Fruit fly (Drosophila melanogaster) whole organism, embryonic: ENCODE data around the gene Takl2.
A peak's percentile ranks its signal among the peaks of the same experiment; 100 is the strongest.

ENCODE experiments used
- CG10321 ChIP-seq: fragments of 200-800 bp; sonication (Bioruptor generic); IDR thresholded peaks from 2 replicates; pipeline ENCODE4 v1.3.6; 2022; ENCODE audit warnings: missing biosample characterization, missing genetic modification characterization
- CG11093 ChIP-seq: fragments of 200-800 bp; sonication (Bioruptor generic); IDR thresholded peaks from 3 replicates; pipeline ENCODE4 v1.3.6; 2022; ENCODE audit warnings: missing biosample characterization, missing genetic modification characterization
- CG11560 ChIP-seq: fragments of 200-800 bp; sonication (Bioruptor generic); IDR thresholded peaks from 3 replicates; pipeline ENCODE4 v1.3.6; 2022; ENCODE audit warnings: missing biosample characterization, missing genetic modification characterization
- CG12071 ChIP-seq: fragments of 200-800 bp; sonication (Bioruptor generic); optimal IDR thresholded peaks from 3 replicates; lab custom pipeline; 2018; ENCODE audit warnings: missing biosample characterization, mild to moderate bottlenecking, missing genetic modification characterization
- CG12391 ChIP-seq: fragments of 200-800 bp; sonication (Bioruptor generic); optimal IDR thresholded peaks from 3 replicates; lab custom pipeline; 2018; ENCODE audit warnings: missing biosample characterization, mild to moderate bottlenecking, missing genetic modification characterization, moderate library complexity
- CG14965 ChIP-seq: fragments of 200-800 bp; sonication (Bioruptor generic); optimal IDR thresholded peaks from 2 replicates; lab custom pipeline; 2016; ENCODE audit warnings: missing biosample characterization, missing genetic modification characterization, borderline replicate concordance
- CG15073 ChIP-seq: fragments of 200-800 bp; sonication (Bioruptor generic); optimal IDR thresholded peaks from 2 replicates; lab custom pipeline; 2016; ENCODE audit warnings: missing biosample characterization, missing genetic modification characterization
- CG16863 ChIP-seq: fragments of 200-800 bp; sonication (Bioruptor generic); optimal IDR thresholded peaks from 3 replicates; lab custom pipeline; 2016; ENCODE audit warnings: missing biosample characterization, missing genetic modification characterization
- CG17359 ChIP-seq: fragments of 200-800 bp; sonication (Bioruptor generic); optimal IDR thresholded peaks from 3 replicates; lab custom pipeline; 2018; ENCODE audit warnings: missing biosample characterization, mild to moderate bottlenecking, missing genetic modification characterization, moderate library complexity
- CG17361 ChIP-seq: fragments of 200-800 bp; sonication (Bioruptor generic); IDR thresholded peaks from 3 replicates; pipeline ENCODE4 v1.3.6; 2022; ENCODE audit warnings: missing biosample characterization, missing genetic modification characterization
- CG17568 ChIP-seq: fragments of 200-800 bp; sonication (Bioruptor generic); optimal IDR thresholded peaks from 2 replicates; lab custom pipeline; 2018; ENCODE audit warnings: missing biosample characterization, mild to moderate bottlenecking, missing genetic modification characterization, moderate library complexity
- CG18011 ChIP-seq: fragments of 200-800 bp; sonication (Bioruptor generic); optimal IDR thresholded peaks from 2 replicates; lab custom pipeline; 2017; ENCODE audit warnings: missing biosample characterization, missing genetic modification characterization, mild to moderate bottlenecking, moderate library complexity, missing genotype
- CG2116 ChIP-seq: fragments of 200-800 bp; sonication (Bioruptor generic); optimal IDR thresholded peaks from 3 replicates; lab custom pipeline; 2018; ENCODE audit warnings: missing biosample characterization, mild to moderate bottlenecking, missing genetic modification characterization
- CG2712 ChIP-seq: fragments of 200-800 bp; optimal IDR thresholded peaks from 3 replicates; lab custom pipeline; 2019; ENCODE audit warnings: missing biosample characterization, mild to moderate bottlenecking, missing genetic modification characterization, moderate library complexity
- CG31365 ChIP-seq: fragments of 200-800 bp; sonication (Bioruptor generic); optimal IDR thresholded peaks from 2 replicates; lab custom pipeline; 2018; ENCODE audit warnings: missing biosample characterization, mild to moderate bottlenecking, missing genetic modification characterization
- CG34422 ChIP-seq: fragments of 200-800 bp; sonication (Bioruptor generic); IDR thresholded peaks from 3 replicates; pipeline ENCODE4 v1.3.6; 2022; ENCODE audit warnings: missing biosample characterization, missing genetic modification characterization
- CG6254 ChIP-seq: fragments of 200-800 bp; sonication (Bioruptor generic); optimal IDR thresholded peaks from 3 replicates; lab custom pipeline; 2017; ENCODE audit warnings: mild to moderate bottlenecking, missing biosample characterization, missing genetic modification reagents, missing genetic modification characterization
- CG6272 ChIP-seq: fragments of 200-800 bp; sonication (Bioruptor generic); IDR thresholded peaks from 2 replicates; pipeline ENCODE4 v1.3.6; 2022; ENCODE audit warnings: missing biosample characterization, missing genetic modification characterization
- CG6654 ChIP-seq: fragments of 200-800 bp; sonication (Bioruptor generic); optimal IDR thresholded peaks from 2 replicates; lab custom pipeline; 2017; ENCODE audit warnings: missing biosample characterization, mild to moderate bottlenecking, missing genetic modification characterization
- CG6813 ChIP-seq: fragments of 200-800 bp; sonication (Bioruptor generic); optimal IDR thresholded peaks from 2 replicates; lab custom pipeline; 2017; ENCODE audit warnings: missing biosample characterization, missing genetic modification characterization, mild to moderate bottlenecking, moderate library complexity, missing genetic modification reagents
- CG6854 ChIP-seq: fragments of 200-800 bp; sonication (Bioruptor generic); optimal IDR thresholded peaks from 3 replicates; lab custom pipeline; 2017; ENCODE audit warnings: missing biosample characterization, mild to moderate bottlenecking, missing genetic modification characterization
- CG7786 ChIP-seq: fragments of 200-800 bp; sonication (Bioruptor generic); optimal IDR thresholded peaks from 2 replicates; lab custom pipeline; 2016; ENCODE audit warnings: missing biosample characterization, missing genetic modification characterization
- CG7928 ChIP-seq: fragments of 200-800 bp; sonication (Bioruptor generic); optimal IDR thresholded peaks from 2 replicates; lab custom pipeline; 2017; ENCODE audit warnings: missing biosample characterization, mild to moderate bottlenecking, missing genetic modification characterization
- CG7987 ChIP-seq: fragments of 200-800 bp; sonication (Bioruptor generic); optimal IDR thresholded peaks from 2 replicates; lab custom pipeline; 2018; ENCODE audit warnings: missing biosample characterization, mild to moderate bottlenecking, missing genetic modification characterization, moderate library complexity
- CG8765 ChIP-seq: fragments of 200-800 bp; sonication (Bioruptor generic); IDR thresholded peaks from 2 replicates; pipeline ENCODE4 v1.3.6; 2022; ENCODE audit warnings: missing biosample characterization, missing genetic modification characterization
- CG8924 ChIP-seq: fragments of 200-800 bp; optimal IDR thresholded peaks from 3 replicates; lab custom pipeline; 2019; ENCODE audit warnings: missing biosample characterization, mild to moderate bottlenecking, missing genetic modification characterization, moderate library complexity
- Chrac-16 ChIP-seq: fragments of 200-800 bp; sonication (Bioruptor generic); optimal IDR thresholded peaks from 3 replicates; lab custom pipeline; 2016; ENCODE audit warnings: missing biosample characterization, missing genetic modification characterization
- Hey ChIP-seq: fragments of 200-800 bp; sonication (Bioruptor generic); optimal IDR thresholded peaks from 3 replicates; lab custom pipeline; 2018; ENCODE audit warnings: missing biosample characterization, mild to moderate bottlenecking, missing genetic modification characterization
- Hr3 ChIP-seq: fragments of 200-800 bp; sonication (Bioruptor generic); optimal IDR thresholded peaks from 3 replicates; lab custom pipeline; 2016; ENCODE audit warnings: missing biosample characterization, missing genetic modification characterization
- Hr78 ChIP-seq, 2 experiments: fragments of 200-800 bp in 1 of 2; fragments of >200 bp in 1 of 2; sonication (Bioruptor generic) in 1 of 2; optimal IDR thresholded peaks; 2 replicates each; lab custom pipeline; 2017 to 2019; ENCODE audit warnings: missing biosample characterization in 2 of 2, missing genetic modification characterization in 2 of 2, mild to moderate bottlenecking in 1 of 2, moderate library complexity in 1 of 2
- Jarid2 ChIP-seq: fragments of 200-800 bp; sonication (Bioruptor generic); optimal IDR thresholded peaks from 3 replicates; lab custom pipeline; 2017; ENCODE audit warnings: mild to moderate bottlenecking, missing biosample characterization, missing genetic modification reagents, missing genetic modification characterization
- Lim3 ChIP-seq: fragments of 200-800 bp; sonication (Bioruptor generic); IDR thresholded peaks from 2 replicates; pipeline ENCODE4 v1.3.6; 2022; ENCODE audit warnings: missing biosample characterization, missing genetic modification characterization
- Nf-YB ChIP-seq: fragments of 200-800 bp; sonication (Bioruptor generic); optimal IDR thresholded peaks from 3 replicates; lab custom pipeline; 2019; ENCODE audit warnings: missing biosample characterization, mild to moderate bottlenecking, missing genetic modification characterization, moderate library complexity
- Rx ChIP-seq: fragments of 200-800 bp; sonication (Bioruptor generic); IDR thresholded peaks from 2 replicates; pipeline ENCODE4 v1.3.6; 2022; ENCODE audit warnings: missing biosample characterization, missing genetic modification characterization
- Xrp1 ChIP-seq: fragments of 200-800 bp; sonication (Bioruptor generic); IDR thresholded peaks from 2 replicates; pipeline ENCODE4 v1.3.6; 2022; ENCODE audit warnings: missing biosample characterization, missing genetic modification characterization
- YL-1 ChIP-seq: fragments of 200-800 bp; sonication (Bioruptor generic); optimal IDR thresholded peaks from 3 replicates; lab custom pipeline; 2017; ENCODE audit warnings: missing biosample characterization, mild to moderate bottlenecking, missing genetic modification characterization
- da ChIP-seq: fragments of 200-800 bp; sonication (Bioruptor generic); optimal IDR thresholded peaks from 2 replicates; lab custom pipeline; 2016; ENCODE audit warnings: missing biosample characterization, missing genetic modification characterization
- disco-r ChIP-seq: fragments of 200-800 bp; sonication (Bioruptor generic); optimal IDR thresholded peaks from 2 replicates; lab custom pipeline; 2016; ENCODE audit warnings: missing biosample characterization, missing genetic modification characterization
- eyg ChIP-seq: fragments of 200-800 bp; sonication (Bioruptor generic); optimal IDR thresholded peaks from 3 replicates; lab custom pipeline; 2016; ENCODE audit warnings: missing biosample characterization, missing genetic modification characterization
- mam ChIP-seq: fragments of 200-800 bp; sonication (Bioruptor generic); optimal IDR thresholded peaks from 3 replicates; lab custom pipeline; 2016; ENCODE audit warnings: missing biosample characterization, missing genetic modification characterization
- nerfin-2 ChIP-seq: fragments of 200-800 bp; sonication (Bioruptor generic); IDR thresholded peaks from 2 replicates; pipeline ENCODE4 v1.3.6; 2022; ENCODE audit warnings: missing biosample characterization, missing genetic modification characterization; ENCODE audit not compliant: partially characterized antibody
- nmo ChIP-seq: fragments of 200-800 bp; sonication (Bioruptor generic); optimal IDR thresholded peaks from 2 replicates; lab custom pipeline; 2018; ENCODE audit warnings: missing biosample characterization, mild to moderate bottlenecking, missing genetic modification characterization, moderate library complexity
- psq ChIP-seq: fragments of 200-800 bp; sonication (Bioruptor generic); optimal IDR thresholded peaks from 2 replicates; lab custom pipeline; 2017; ENCODE audit warnings: missing biosample characterization, missing genetic modification characterization
- pzg ChIP-seq: fragments of 200-800 bp; sonication (Bioruptor generic); optimal IDR thresholded peaks from 3 replicates; lab custom pipeline; 2018; ENCODE audit warnings: missing biosample characterization, mild to moderate bottlenecking, missing genetic modification characterization, moderate library complexity
- scrt ChIP-seq: fragments of 200-800 bp; sonication (Bioruptor generic); optimal IDR thresholded peaks from 2 replicates; lab custom pipeline; 2018; ENCODE audit warnings: missing biosample characterization, mild to moderate bottlenecking, missing genetic modification characterization, moderate library complexity
- sd ChIP-seq: fragments of 200-800 bp; sonication (Bioruptor generic); optimal IDR thresholded peaks from 3 replicates; lab custom pipeline; 2018; ENCODE audit warnings: missing biosample characterization, mild to moderate bottlenecking, missing genetic modification characterization, moderate library complexity
- seq ChIP-seq: fragments of 200-800 bp; sonication (Bioruptor generic); IDR thresholded peaks from 2 replicates; pipeline ENCODE4 v1.3.6; 2022; ENCODE audit warnings: missing biosample characterization, missing genetic modification characterization
- shn ChIP-seq: fragments of 200-800 bp; sonication (Bioruptor generic); optimal IDR thresholded peaks from 3 replicates; lab custom pipeline; 2016; ENCODE audit warnings: missing biosample characterization, missing genetic modification characterization
- slbo ChIP-seq: fragments of 200-800 bp; sonication (Bioruptor generic); IDR thresholded peaks from 2 replicates; pipeline ENCODE4 v1.3.6; 2022; ENCODE audit warnings: missing biosample characterization, missing genetic modification characterization
- ssp ChIP-seq: fragments of 200-800 bp; sonication (Bioruptor generic); IDR thresholded peaks from 2 replicates; pipeline ENCODE4 v1.3.6; 2022; ENCODE audit warnings: missing biosample characterization, missing genetic modification characterization
- unpg ChIP-seq: fragments of 200-800 bp; sonication (Bioruptor generic); optimal IDR thresholded peaks from 3 replicates; lab custom pipeline; 2018; ENCODE audit warnings: missing biosample characterization, mild to moderate bottlenecking, missing genetic modification characterization, moderate library complexity
- yki ChIP-seq: fragments of >200 bp; optimal IDR thresholded peaks from 3 replicates; lab custom pipeline; 2018

The Takl2 gene

dm6 chr3R:22781412-22781811 is 47.8 kb upstream of the Takl2 start (continued):
- no peak for TF ChIP-seq da (GFP tag; lab: Kevin White, UChicago)
- TF ChIP-seq shn (GFP tag; lab: Kevin White, UChicago): no peak
- no peak for TF ChIP-seq yki
- TF ChIP-seq CG6813 (GFP tag; lab: Kevin White, UChicago): no peak
- no peak for TF ChIP-seq eyg (GFP tag; lab: Kevin White, UChicago)
- peak; percentile 96 for TF ChIP-seq CG8765
- no peak for TF ChIP-seq CG6272
- TF ChIP-seq psq (GFP tag; lab: Kevin White, UChicago): no peak
- no peak for TF ChIP-seq CG31365 (tag; lab: Kevin White, UChicago)
- no peak for TF ChIP-seq CG6854
- no peak for TF ChIP-seq CG7786 (GFP tag; lab: Kevin White, UChicago)
- peak; percentile 27 for TF ChIP-seq CG12071
- TF ChIP-seq ssp (GFP tag; lab: Robert Waterston, UW): no peak
- TF ChIP-seq CG8924: peak; percentile 9
- no peak for TF ChIP-seq CG11093 (GFP tag; lab: Robert Waterston, UW)
- peak; percentile 56 for TF ChIP-seq Jarid2 (GFP tag; lab: Kevin White, UChicago)
- peak; percentile 32 for TF ChIP-seq Xrp1 (GFP tag; lab: Robert Waterston, UW)
- TF ChIP-seq scrt (GFP tag; lab: Kevin White, UChicago): no peak
- TF ChIP-seq slbo (GFP tag; lab: Robert Waterston, UW): no peak
- no peak for TF ChIP-seq Lim3 (GFP tag; lab: Robert Waterston, UW)
- no peak for TF ChIP-seq Nf-YB (GFP tag; lab: Kevin White, UChicago)
- no peak for TF ChIP-seq CG16863 (GFP tag; lab: Kevin White, UChicago)
- peak; percentile 28 for TF ChIP-seq CG6254 (GFP tag; lab: Kevin White, UChicago)
- TF ChIP-seq pzg: no peak
- no peak for TF ChIP-seq CG17568 (GFP tag; lab: Kevin White, UChicago)
- no peak for TF ChIP-seq nmo
- TF ChIP-seq CG17359: peak; percentile 2
- TF ChIP-seq mam: no peak
- TF ChIP-seq nerfin-2: no peak
- TF ChIP-seq YL-1 (GFP tag; lab: Kevin White, UChicago): no peak
- TF ChIP-seq CG17361 (GFP tag; lab: Robert Waterston, UW): no peak
- TF ChIP-seq CG11560 (tag; lab: Robert Waterston, UW): no peak
- TF ChIP-seq CG10321: no peak
- TF ChIP-seq CG7928 (GFP tag; lab: Kevin White, UChicago): no peak
- TF ChIP-seq CG34422 (GFP tag; lab: Robert Waterston, UW): peak; percentile 42; the same call in 1 of the 3 replicates
- TF ChIP-seq sd (tag; lab: Kevin White, UChicago): peak; percentile 22
- TF ChIP-seq Rx: no peak
- no peak for TF ChIP-seq Hr3
- no peak for TF ChIP-seq unpg (GFP tag; lab: Kevin White, UChicago)
- TF ChIP-seq Hr78 (GFP tag; optimal IDR thresholded peaks at IDR 0.05; lab: Kevin White, UChicago): peak in 1 of 2 experiments; percentile 3
- no peak for TF ChIP-seq Hey
- TF ChIP-seq CG14965 (GFP tag; lab: Kevin White, UChicago): no peak
- TF ChIP-seq seq (GFP tag; lab: Robert Waterston, UW): no peak
- no peak for TF ChIP-seq CG15073 (GFP tag; lab: Kevin White, UChicago)
- TF ChIP-seq Chrac-16 (GFP tag; lab: Kevin White, UChicago): no peak
- peak; percentile 0 for TF ChIP-seq CG2712 (tag; lab: Kevin White, UChicago)
- no peak for TF ChIP-seq CG12391 (tag; lab: Kevin White, UChicago)
- no peak for TF ChIP-seq CG6654 (GFP tag; lab: Kevin White, UChicago)
- no peak for TF ChIP-seq disco-r
- TF ChIP-seq CG18011 (GFP tag; lab: Kevin White, UChicago): no peak
- TF ChIP-seq CG2116: no peak
- no peak for TF ChIP-seq CG7987
